Worm (Caenorhabditis elegans): ENCODE data around the gene str-247.

str-247 gene

DNA sequence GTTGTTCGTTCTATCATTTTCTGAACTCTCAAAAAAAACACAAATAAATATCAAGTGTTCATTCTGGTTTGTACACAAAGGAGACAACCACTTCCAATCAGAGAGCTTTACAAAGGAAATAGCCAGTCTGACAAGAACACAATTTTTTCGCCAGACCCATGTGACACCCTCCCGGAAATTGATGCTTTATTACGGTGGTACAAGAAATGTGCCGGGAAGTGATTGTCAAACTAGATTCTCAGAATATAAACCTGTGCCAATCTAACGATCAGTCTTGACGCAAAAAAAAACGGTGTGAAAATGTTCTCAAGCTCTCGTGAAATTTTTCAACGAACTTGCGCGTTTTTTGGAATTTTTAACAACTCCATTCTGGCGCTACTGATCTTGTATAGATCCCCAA is at the start of gene str-247:
Gene str-247 (plus strand): TSS at position 301 of the 400 bp plus-strand sequence.
- TF ChIP-seq lin-13 (GFP tag; optimal IDR thresholded peaks at IDR 0.05) (no peak), crh-2 (tag; optimal IDR thresholded peaks at IDR 0.05) (no peak), aly-2 (tag; optimal IDR thresholded peaks at IDR 0.05) (no peak), nhr-237 (tag; optimal IDR thresholded peaks at IDR 0.05) (no peak), egl-27 (tag; optimal IDR thresholded peaks at IDR 0.05) (no peak), nhr-25 (tag; optimal IDR thresholded peaks at IDR 0.05) (no peak), nhr-11 (tag; optimal IDR thresholded peaks at IDR 0.05) (no peak), mdl-1 (tag; optimal IDR thresholded peaks at IDR 0.05) (no peak), nhr-21 (tag; optimal IDR thresholded peaks at IDR 0.05) (no peak), fos-1 (tag; optimal IDR thresholded peaks at IDR 0.05) (no peak), mab-5 (tag; optimal IDR thresholded peaks at IDR 0.05) (no peak)

DNA sequence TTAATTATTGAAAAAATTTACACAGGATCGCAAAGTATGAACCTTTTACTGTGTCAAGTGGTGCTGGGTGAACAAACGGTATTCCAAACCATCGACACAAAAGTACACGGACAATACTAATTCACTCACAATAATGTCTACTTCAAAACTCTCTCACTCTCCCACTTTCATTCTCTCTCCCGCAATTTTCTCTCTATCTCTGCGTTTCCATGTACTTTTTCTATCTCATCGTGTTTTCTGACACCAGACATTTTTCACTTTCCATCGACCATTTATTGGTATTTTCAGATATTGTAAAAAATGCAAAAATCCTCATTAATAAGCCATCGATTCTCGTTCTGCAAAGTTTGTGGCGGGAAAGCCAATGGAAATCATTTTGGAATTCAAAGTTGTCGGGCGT is 48.0 kb upstream of the str-247 start, which contains the start of gene nhr-156:
Gene nhr-156 (plus strand): TSS at position 266 of the 400 bp plus-strand sequence.
- TF ChIP-seq crh-2 (tag; optimal IDR thresholded peaks at IDR 0.05) (no peak), gmeb-1 (tag; optimal IDR thresholded peaks at IDR 0.05) (peak; percentile 2), nhr-129 (tag; optimal IDR thresholded peaks at IDR 0.05) (peak; percentile 6), C34F6.9 (tag; optimal IDR thresholded peaks at IDR 0.05) (no peak), nhr-10 (tag; optimal IDR thresholded peaks at IDR 0.05) (no peak), mdl-1 (tag; optimal IDR thresholded peaks at IDR 0.05) (no peak), lin-13 (GFP tag; optimal IDR thresholded peaks at IDR 0.05) (no peak), alr-1 (tag; optimal IDR thresholded peaks at IDR 0.05) (no peak), peb-1 (tag; optimal IDR thresholded peaks at IDR 0.05) (no peak), elt-1 (tag; optimal IDR thresholded peaks at IDR 0.05) (no peak), ztf-1 (GFP tag; conservative IDR thresholded peaks at IDR 0.05) (no peak), nhr-237 (tag; optimal IDR thresholded peaks at IDR 0.05) (no peak), Y55F3AM.14 (GFP tag; optimal IDR thresholded peaks at IDR 0.05) (no peak), blmp-1 (tag; optimal IDR thresholded peaks at IDR 0.05; ENCODE audit: insufficient read depth) (peak; percentile 9), mab-5 (tag; optimal IDR thresholded peaks at IDR 0.05) (no peak), unc-62 (GFP tag; optimal IDR thresholded peaks at IDR 0.05) (no peak), ztf-4 (tag; optimal IDR thresholded peaks at IDR 0.05) (no peak), mbf-1 (tag; optimal IDR thresholded peaks at IDR 0.05) (no peak)

DNA sequence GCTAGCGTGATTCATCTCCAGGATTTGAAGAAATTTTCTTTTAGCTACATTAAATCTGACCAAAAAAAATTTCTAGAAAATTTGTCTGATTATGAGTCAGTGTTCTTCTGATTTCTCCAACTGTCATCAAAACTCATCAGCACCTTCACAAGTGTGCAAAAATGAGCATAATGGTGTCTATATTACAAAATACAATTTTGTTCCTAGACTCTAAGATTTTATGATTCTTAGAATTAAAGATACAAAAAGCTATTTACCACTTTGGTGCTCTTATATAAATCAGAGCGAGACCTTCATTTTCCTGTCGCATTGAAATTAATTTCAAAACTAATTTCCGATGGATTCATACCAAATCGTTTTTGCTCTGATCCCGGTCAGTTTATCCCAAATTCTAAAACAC is 41.4 kb upstream of the str-247 start, which contains the start of gene srx-68:
Gene srx-68 (plus strand): TSS at position 301 of the 400 bp plus-strand sequence.
- TF ChIP-seq ceh-16 (tag; optimal IDR thresholded peaks at IDR 0.05): no peak
- TF ChIP-seq peb-1 (tag; optimal IDR thresholded peaks at IDR 0.05): no peak
- no peak for TF ChIP-seq nhr-12 (tag; optimal IDR thresholded peaks at IDR 0.05)
- no peak for TF ChIP-seq nhr-11 (tag; optimal IDR thresholded peaks at IDR 0.05)
- no peak for TF ChIP-seq ZK546.5 (tag; optimal IDR thresholded peaks at IDR 0.05)
- no peak for TF ChIP-seq fos-1 (tag; optimal IDR thresholded peaks at IDR 0.05)
- TF ChIP-seq R02D3.7 (tag; optimal IDR thresholded peaks at IDR 0.05): no peak
- no peak for TF ChIP-seq dmd-4 (tag; optimal IDR thresholded peaks at IDR 0.05)
- no peak for TF ChIP-seq ztf-4 (tag; optimal IDR thresholded peaks at IDR 0.05)
- TF ChIP-seq aly-2 (tag; optimal IDR thresholded peaks at IDR 0.05): no peak
- TF ChIP-seq nhr-23 (tag; optimal IDR thresholded peaks at IDR 0.05): no peak
- no peak for TF ChIP-seq nhr-77 (tag; optimal IDR thresholded peaks at IDR 0.05)
- no peak for TF ChIP-seq snpc-4 (tag; optimal IDR thresholded peaks at IDR 0.05)
- no peak for TF ChIP-seq lin-13 (GFP tag; optimal IDR thresholded peaks at IDR 0.05)
- no peak for TF ChIP-seq nhr-10 (tag; optimal IDR thresholded peaks at IDR 0.05)
- no peak for TF ChIP-seq lin-11 (tag; optimal IDR thresholded peaks at IDR 0.05)

DNA sequence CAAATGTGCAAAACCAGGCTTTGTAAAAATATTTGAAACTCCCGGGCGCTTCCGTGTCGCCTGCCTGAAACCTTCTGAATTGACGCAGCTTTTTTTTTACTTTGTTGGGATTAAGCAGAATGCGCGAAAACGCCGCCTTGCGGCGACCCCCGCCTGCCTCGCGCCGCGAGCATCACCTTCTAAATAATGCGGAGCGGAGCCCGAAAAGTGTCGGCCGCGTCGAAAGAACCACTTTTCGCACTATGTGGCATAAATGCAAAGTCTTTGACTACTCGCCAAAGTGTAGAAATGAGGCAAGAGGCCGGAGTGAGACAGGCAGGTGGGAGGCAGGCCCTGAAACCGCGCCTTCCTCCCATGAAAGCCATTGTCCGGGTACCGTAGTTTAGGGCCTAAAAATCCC is 40.7 kb upstream of the str-247 start:
- TF ChIP-seq nhr-129 (tag; optimal IDR thresholded peaks at IDR 0.05) (no peak), Y55F3AM.14 (GFP tag; optimal IDR thresholded peaks at IDR 0.05) (no peak), nhr-10 (tag; optimal IDR thresholded peaks at IDR 0.05) (no peak), zag-1 (tag; optimal IDR thresholded peaks at IDR 0.05) (no peak), F13H6.1 (tag; optimal IDR thresholded peaks at IDR 0.05) (no peak), lsy-2 (tag; optimal IDR thresholded peaks at IDR 0.05) (no peak), ceh-16 (tag; optimal IDR thresholded peaks at IDR 0.05) (no peak), elt-1 (tag; optimal IDR thresholded peaks at IDR 0.05) (no peak), ceh-82 (tag; optimal IDR thresholded peaks at IDR 0.05) (no peak), nhr-12 (tag; optimal IDR thresholded peaks at IDR 0.05) (no peak), egl-27 (tag; optimal IDR thresholded peaks at IDR 0.05) (no peak), nhr-6 (tag; optimal IDR thresholded peaks at IDR 0.05) (no peak)

Measured in whole organism, L2 larva.